Worm (Caenorhabditis elegans): ENCODE measurements around the gene rps-1.

rps-1 gene

DNA sequence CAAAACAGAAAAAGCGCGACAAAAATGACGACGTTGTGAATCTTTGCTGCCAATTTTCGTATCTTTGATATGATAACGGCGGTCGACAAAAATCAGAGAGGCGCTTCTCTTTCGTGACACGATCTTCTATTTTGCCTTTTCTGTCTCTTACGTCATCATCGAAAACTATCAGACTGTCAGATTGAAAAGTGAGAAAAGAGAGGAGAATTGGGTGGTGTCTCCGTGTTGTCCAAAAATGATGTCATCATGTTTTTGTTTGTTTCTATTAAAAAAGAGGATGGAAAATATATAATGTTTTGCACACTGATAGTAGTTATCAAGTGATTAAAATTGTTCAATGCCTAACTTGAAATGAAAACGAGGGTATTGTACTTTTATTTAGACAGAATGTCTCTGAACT, 20.4 kb downstream of the rps-1 start (continued):
- peak; percentile 2 for TF ChIP-seq ztf-7 (tag; optimal IDR thresholded peaks at IDR 0.05)
- no peak for TF ChIP-seq unc-39 (tag; optimal IDR thresholded peaks at IDR 0.05)
- no peak for TF ChIP-seq nhr-111 (GFP tag; optimal IDR thresholded peaks at IDR 0.05)
- TF ChIP-seq daf-8 (GFP tag; IDR thresholded peaks at IDR 0.05) = no peak
- TF ChIP-seq ceh-28 (tag; optimal IDR thresholded peaks at IDR 0.05) = no peak
- TF ChIP-seq dmd-9 (GFP tag; IDR thresholded peaks at IDR 0.05) = no peak
- TF ChIP-seq gei-8 (GFP tag; optimal IDR thresholded peaks at IDR 0.05) = no peak
- no peak for TF ChIP-seq F37D6.2 (tag; optimal IDR thresholded peaks at IDR 0.05)
- no peak for TF ChIP-seq ceh-44 (GFP tag; IDR thresholded peaks at IDR 0.05)
- no peak for TF ChIP-seq lir-3 (tag; optimal IDR thresholded peaks at IDR 0.05)
- peak in 1 of 2 experiments; percentile 39 for TF ChIP-seq lsy-2 (tag; optimal IDR thresholded peaks at IDR 0.05)
- TF ChIP-seq attf-4 (tag; optimal IDR thresholded peaks at IDR 0.05) = no peak
- TF ChIP-seq cey-2 (tag; optimal IDR thresholded peaks at IDR 0.05; ENCODE audit: borderline replicate concordance, insufficient read depth) = peak; percentile 39
- TF ChIP-seq D1046.2 (GFP tag; IDR thresholded peaks at IDR 0.05) = no peak
- peak in 1 of 2 experiments; percentile 50 for TF ChIP-seq hif-1 (tag; optimal IDR thresholded peaks at IDR 0.05)
- TF ChIP-seq nhr-42 (GFP tag; IDR thresholded peaks at IDR 0.05) = 0 out of 2 replicates have a peak, but pooled peaks have one; percentile 38
- no peak for TF ChIP-seq snpc-4 (tag; optimal IDR thresholded peaks at IDR 0.05)
- TF ChIP-seq ceh-62 (tag; optimal IDR thresholded peaks at IDR 0.05) = no peak
- no peak for TF ChIP-seq zag-1 (tag; optimal IDR thresholded peaks at IDR 0.05)
- TF ChIP-seq nhr-28 (tag; optimal IDR thresholded peaks at IDR 0.05) = peak; percentile 78
- TF ChIP-seq tag-97 (GFP tag; IDR thresholded peaks at IDR 0.05) = no peak
- peak; percentile 30 for TF ChIP-seq T20F7.1 (GFP tag; optimal IDR thresholded peaks at IDR 0.05)
- TF ChIP-seq mep-1 (tag; optimal IDR thresholded peaks at IDR 0.05) = peak; percentile 58
- TF ChIP-seq nhr-41 (GFP tag; IDR thresholded peaks at IDR 0.05) = peak; percentile 39; the same call in 1 of the 2 replicates
- no peak for TF ChIP-seq jun-1 (tag; optimal IDR thresholded peaks at IDR 0.05)
- no peak for TF ChIP-seq arid-1 (GFP tag; conservative IDR thresholded peaks at IDR 0.05)
- no peak for TF ChIP-seq ces-1 (GFP tag; optimal IDR thresholded peaks at IDR 0.05)
- no peak for TF ChIP-seq spr-1 (tag; optimal IDR thresholded peaks at IDR 0.05)

- no peak for TF ChIP-seq ceh-28 (tag; optimal IDR thresholded peaks at IDR 0.05)
- peak; percentile 85 for TF ChIP-seq ama-1 (optimal IDR thresholded peaks at IDR 0.05)
- TF ChIP-seq pqm-1 (tag; optimal IDR thresholded peaks at IDR 0.05) = no peak
These were observed 23.2 kb downstream of the rps-1 start, which contains the start of the genes C07G2.5 and atf-7 for ce11 chrIII:4498938-4499337. Gene C07G2.5 (minus strand): TSS chrIII:4499038. Gene atf-7 (minus strand): TSS chrIII:4499045.

ce11 chrIII:4502559-4503240, 27.0 kb downstream of the rps-1 start:
- TF ChIP-seq lin-29 (GFP tag; IDR thresholded peaks at IDR 0.05) (no peak), ceh-62 (tag; optimal IDR thresholded peaks at IDR 0.05) (no peak), daf-19 (GFP tag; conservative IDR thresholded peaks at IDR 0.05) (no peak), spr-3 (GFP tag; optimal IDR thresholded peaks at IDR 0.05) (no peak), tra-1 (GFP tag; IDR thresholded peaks at IDR 0.05) (no peak), F10B5.3 (tag; optimal IDR thresholded peaks at IDR 0.05) (no peak), F26F4.8 (GFP tag; conservative IDR thresholded peaks at IDR 0.05) (no peak), gei-8 (GFP tag; optimal IDR thresholded peaks at IDR 0.05) (no peak), daf-12 (tag; optimal IDR thresholded peaks at IDR 0.05) (no peak), hlh-30 (tag; optimal IDR thresholded peaks at IDR 0.05; ENCODE audit: insufficient read depth) (peak; percentile 48), unc-130 (GFP tag; optimal IDR thresholded peaks at IDR 0.05) (no peak), tag-97 (GFP tag; IDR thresholded peaks at IDR 0.05) (no peak), snpc-1.2 (GFP tag; IDR thresholded peaks at IDR 0.05) (no peak), attf-4 (tag; optimal IDR thresholded peaks at IDR 0.05) (no peak), Y5F2A.4 (GFP tag; optimal IDR thresholded peaks at IDR 0.05) (no peak), snpc-4 (tag; optimal IDR thresholded peaks at IDR 0.05) (no peak), lin-38 (GFP tag; IDR thresholded peaks at IDR 0.05) (no peak), F44E2.7 (GFP tag; IDR thresholded peaks at IDR 0.05) (no peak), nhr-11 (tag; optimal IDR thresholded peaks at IDR 0.05) (no peak), nhr-42 (GFP tag; IDR thresholded peaks at IDR 0.05) (no peak), php-3 (GFP tag; IDR thresholded peaks at IDR 0.05) (no peak), mdl-1 (tag; optimal IDR thresholded peaks at IDR 0.05) (peak; percentile 32 to 41), nhr-111 (GFP tag; optimal IDR thresholded peaks at IDR 0.05) (no peak), lsy-2 (tag; optimal IDR thresholded peaks at IDR 0.05) (peak in 1 of 2 experiments; percentile 36), daf-16 (GFP tag; optimal IDR thresholded peaks at IDR 0.05) (no peak), daf-16 (tag; optimal IDR thresholded peaks at IDR 0.05) (peak; percentile 57)

Data from whole organism, L4 larva.